Worm (Caenorhabditis elegans) whole organism, midembryonic: Measurements from ENCODE around the gene odr-10.

Source experiments
- cog-1 ChIP-seq: sonication (generic microtip); optimal IDR thresholded peaks from 2 replicates; lab custom pipeline; 2016; ENCODE audit warnings: missing genetic modification characterization, missing compliant biosample characterization
- flt-1 ChIP-seq: fragments of 200-800 bp; sonication (Bioruptor generic); IDR thresholded peaks from 2 replicates; pipeline ENCODE4 v1.3.6; 2022; ENCODE audit warnings: missing genetic modification characterization, missing compliant biosample characterization
- ref-1 ChIP-seq: fragments of 200-800 bp; sonication (Bioruptor generic); conservative IDR thresholded peaks from 2 replicates; pipeline ENCODE4 v1.3.6; 2022; ENCODE audit warnings: missing genetic modification reagents, missing genetic modification characterization, missing compliant biosample characterization
- ztf-23 ChIP-seq: fragments of 200-800 bp; sonication (Bioruptor generic); IDR thresholded peaks from 2 replicates; pipeline ENCODE4 v1.3.6; 2022; ENCODE audit warnings: missing genetic modification reagents, missing genetic modification characterization, missing compliant biosample characterization

DNA sequence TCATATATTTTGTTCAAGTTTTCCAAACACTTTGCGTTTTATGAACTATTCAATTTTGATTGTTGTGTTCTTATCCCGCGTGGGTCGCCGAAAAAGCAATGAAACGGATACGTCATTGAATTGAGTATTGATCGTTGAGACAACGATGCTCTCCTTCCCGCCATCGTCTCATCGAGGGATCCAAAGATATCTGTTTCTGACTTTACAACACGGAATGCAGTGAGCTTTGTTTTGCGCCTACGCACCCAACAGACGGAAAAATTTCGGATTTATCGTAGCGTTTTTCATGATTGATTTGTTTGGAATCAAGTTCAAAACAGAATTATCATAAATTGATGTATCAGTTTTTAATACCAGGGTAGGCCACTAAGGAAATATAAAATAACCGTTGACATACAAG, 43.2 kb downstream of the odr-10 start:
- no peak for TF ChIP-seq flt-1
- TF ChIP-seq cog-1 (tag; lab: Kevin White, UChicago): no peak
- TF ChIP-seq ref-1: no peak
- no peak for TF ChIP-seq ztf-23 (GFP tag; lab: Robert Waterston, UW)
